Fruit fly (Drosophila melanogaster) whole organism, embryonic: ENCODE measurements around the gene sra.

Source experiments
- CG12769 ChIP-seq: fragments of 200-800 bp; sonication (Bioruptor generic); optimal IDR thresholded peaks from 2 replicates; lab custom pipeline; 2019; ENCODE audit warnings: missing biosample characterization, mild to moderate bottlenecking, missing genetic modification characterization, moderate library complexity
- CG15696 ChIP-seq: fragments of 200-800 bp; sonication (Bioruptor generic); optimal IDR thresholded peaks from 2 replicates; lab custom pipeline; 2019; ENCODE audit warnings: missing biosample characterization, mild to moderate bottlenecking, missing genetic modification characterization, moderate library complexity
- CG16813 ChIP-seq: fragments of 200-800 bp; sonication (Bioruptor generic); IDR thresholded peaks from 3 replicates; pipeline ENCODE4 v1.3.6; 2022; ENCODE audit warnings: missing biosample characterization, missing genetic modification characterization; ENCODE audit not compliant: partially characterized antibody
- CG2678 ChIP-seq: fragments of 200-800 bp; sonication (Bioruptor generic); optimal IDR thresholded peaks from 3 replicates; lab custom pipeline; 2019; ENCODE audit warnings: missing biosample characterization, mild to moderate bottlenecking, missing genetic modification characterization, moderate library complexity
- CG3065 ChIP-seq: fragments of 200-800 bp; sonication (Bioruptor generic); optimal IDR thresholded peaks from 2 replicates; lab custom pipeline; 2016; ENCODE audit warnings: missing biosample characterization, missing genetic modification characterization
- CG6689 ChIP-seq: fragments of 200-800 bp; sonication (Bioruptor generic); IDR thresholded peaks from 2 replicates; pipeline ENCODE4 v1.3.6; 2022; ENCODE audit warnings: missing biosample characterization, missing genetic modification characterization
- CG6791 ChIP-seq: fragments of 200-800 bp; sonication (Bioruptor generic); IDR thresholded peaks from 3 replicates; pipeline ENCODE4 v1.3.6; 2022; ENCODE audit warnings: missing biosample characterization, missing genetic modification characterization; ENCODE audit not compliant: partially characterized antibody
- CG9609 ChIP-seq: fragments of 200-800 bp; sonication (Bioruptor generic); optimal IDR thresholded peaks from 3 replicates; lab custom pipeline; 2016; ENCODE audit warnings: missing biosample characterization, missing genetic modification characterization
- HLHmδ ChIP-seq: fragments of 200-800 bp; sonication (Bioruptor generic); optimal IDR thresholded peaks from 2 replicates; lab custom pipeline; 2018; ENCODE audit warnings: missing biosample characterization, mild to moderate bottlenecking, missing genetic modification characterization, moderate library complexity
- HmgD ChIP-seq: fragments of 200-800 bp; sonication (Bioruptor generic); optimal IDR thresholded peaks from 3 replicates; lab custom pipeline; 2016; ENCODE audit warnings: missing biosample characterization, missing genetic modification characterization
- Jarid2 ChIP-seq: fragments of 200-800 bp; sonication (Bioruptor generic); optimal IDR thresholded peaks from 3 replicates; lab custom pipeline; 2017; ENCODE audit warnings: mild to moderate bottlenecking, missing biosample characterization, missing genetic modification reagents, missing genetic modification characterization
- Kr ChIP-seq: fragments of 200-800 bp; sonication (Bioruptor generic); optimal IDR thresholded peaks from 2 replicates; lab custom pipeline; 2017; ENCODE audit warnings: missing biosample characterization, mild to moderate bottlenecking, missing genetic modification characterization
- Lim3 ChIP-seq: fragments of 200-800 bp; sonication (Bioruptor generic); IDR thresholded peaks from 2 replicates; pipeline ENCODE4 v1.3.6; 2022; ENCODE audit warnings: missing biosample characterization, missing genetic modification characterization
- Med ChIP-seq: fragments of 200-800 bp; sonication (Bioruptor generic); peaks from one replicate; lab custom pipeline; 2016; ENCODE audit warnings: missing biosample characterization, missing genetic modification characterization, mild to moderate bottlenecking, inconsistent platforms, moderate library complexity
- Opbp ChIP-seq: fragments of 200-800 bp; sonication (Bioruptor generic); IDR thresholded peaks from 3 replicates; pipeline ENCODE4 v1.3.6; 2022; ENCODE audit warnings: missing biosample characterization, missing genetic modification characterization; ENCODE audit not compliant: partially characterized antibody
- Sox100B ChIP-seq: fragments of 200-800 bp; sonication (Bioruptor generic); optimal IDR thresholded peaks from 3 replicates; lab custom pipeline; 2018; ENCODE audit warnings: missing biosample characterization, mild to moderate bottlenecking, missing genetic modification characterization
- Sry-δ ChIP-seq: fragments of 200-800 bp; sonication (Bioruptor generic); optimal IDR thresholded peaks from 2 replicates; lab custom pipeline; 2016; ENCODE audit warnings: missing biosample characterization, missing genetic modification characterization
- Taf1 ChIP-seq: fragments of 200-800 bp; sonication (Bioruptor generic); IDR thresholded peaks from 2 replicates; pipeline ENCODE4 v1.3.6; 2022; ENCODE audit warnings: missing biosample characterization, missing genetic modification characterization
- Vsx1 ChIP-seq: fragments of 200-800 bp; sonication (Bioruptor generic); optimal IDR thresholded peaks from 2 replicates; lab custom pipeline; 2017; ENCODE audit warnings: missing biosample characterization, mild to moderate bottlenecking, missing genetic modification characterization, missing genetic modification reagents
- abd-A ChIP-seq: fragments of 200-800 bp; sonication (Bioruptor generic); optimal IDR thresholded peaks from 3 replicates; lab custom pipeline; 2019; ENCODE audit warnings: missing biosample characterization, mild to moderate bottlenecking, missing genetic modification characterization, moderate library complexity
- ara ChIP-seq: fragments of 200-800 bp; sonication (Bioruptor generic); IDR thresholded peaks from 2 replicates; pipeline ENCODE4 v1.3.6; 2022; ENCODE audit warnings: missing biosample characterization, missing genetic modification characterization
- cad ChIP-seq: fragments of >200 bp; optimal IDR thresholded peaks from 2 replicates; lab custom pipeline; 2017; ENCODE audit warnings: missing biosample characterization, missing genetic modification characterization
- cato ChIP-seq: fragments of 200-800 bp; sonication (Bioruptor generic); optimal IDR thresholded peaks from 2 replicates; lab custom pipeline; 2016; ENCODE audit warnings: missing biosample characterization, missing genetic modification characterization, borderline replicate concordance
- cg ChIP-seq: fragments of 200-800 bp; sonication (Bioruptor generic); optimal IDR thresholded peaks from 3 replicates; lab custom pipeline; 2019; ENCODE audit warnings: missing biosample characterization, mild to moderate bottlenecking, missing genetic modification characterization, moderate library complexity
- cwo ChIP-seq: fragments of 200-800 bp; sonication (Bioruptor generic); optimal IDR thresholded peaks from 3 replicates; lab custom pipeline; 2017; ENCODE audit warnings: missing biosample characterization, missing genetic modification characterization, mild to moderate bottlenecking, moderate library complexity, missing genetic modification reagents
- dmrt11E ChIP-seq: fragments of 200-800 bp; sonication (Bioruptor generic); optimal IDR thresholded peaks from 3 replicates; lab custom pipeline; 2018; ENCODE audit warnings: missing biosample characterization, mild to moderate bottlenecking, missing genetic modification characterization, moderate library complexity
- eve ChIP-seq, 2 experiments: fragments of >200 bp; optimal IDR thresholded peaks; 2 replicates each; lab custom pipeline; 2017; ENCODE audit warnings: missing biosample characterization in 2 of 2, missing genetic modification characterization in 2 of 2
- exex ChIP-seq: fragments of 200-800 bp; sonication (Bioruptor generic); optimal IDR thresholded peaks from 4 replicates; lab custom pipeline; 2018; ENCODE audit warnings: missing biosample characterization, mild to moderate bottlenecking, missing genetic modification characterization, moderate library complexity
- grau ChIP-seq: fragments of 200-800 bp; optimal IDR thresholded peaks from 3 replicates; lab custom pipeline; 2019; ENCODE audit warnings: missing biosample characterization, mild to moderate bottlenecking, missing genetic modification characterization, moderate library complexity
- gro ChIP-seq: fragments of 200-800 bp; sonication (Bioruptor generic); optimal IDR thresholded peaks from 2 replicates; lab custom pipeline; 2016; ENCODE audit warnings: missing biosample characterization, missing genetic modification characterization
- kni ChIP-seq: fragments of 200-800 bp; sonication (Bioruptor generic); optimal IDR thresholded peaks from 3 replicates; lab custom pipeline; 2017; ENCODE audit warnings: mild to moderate bottlenecking, missing biosample characterization, missing genetic modification reagents, missing genetic modification characterization
- nom ChIP-seq: fragments of 200-800 bp; sonication (Bioruptor generic); optimal IDR thresholded peaks from 2 replicates; lab custom pipeline; 2017; ENCODE audit warnings: missing biosample characterization, missing genetic modification characterization, mild to moderate bottlenecking, moderate library complexity, missing genetic modification reagents
- pnt ChIP-seq: fragments of 200-800 bp; sonication (Bioruptor generic); optimal IDR thresholded peaks from 3 replicates; lab custom pipeline; 2016; ENCODE audit warnings: missing biosample characterization, missing genetic modification characterization
- salm ChIP-seq: fragments of 200-800 bp; sonication (Bioruptor generic); optimal IDR thresholded peaks from 2 replicates; lab custom pipeline; 2018; ENCODE audit warnings: missing biosample characterization, mild to moderate bottlenecking, missing genetic modification characterization
- sc ChIP-seq, 3 experiments: fragments of >200 bp in 2 of 3; fragments of 200-800 bp in 1 of 3; sonication (Bioruptor generic) in 1 of 3; optimal IDR thresholded peaks; 2 replicates in 2 of 3; 3 replicates in 1 of 3; lab custom pipeline; 2017; ENCODE audit warnings: mild to moderate bottlenecking in 1 of 3, missing biosample characterization in 1 of 3, missing genetic modification characterization in 1 of 3, missing genetic modification reagents in 1 of 3
- scrt ChIP-seq: fragments of 200-800 bp; sonication (Bioruptor generic); optimal IDR thresholded peaks from 2 replicates; lab custom pipeline; 2018; ENCODE audit warnings: missing biosample characterization, mild to moderate bottlenecking, missing genetic modification characterization, moderate library complexity
- sd ChIP-seq: fragments of 200-800 bp; sonication (Bioruptor generic); optimal IDR thresholded peaks from 3 replicates; lab custom pipeline; 2018; ENCODE audit warnings: missing biosample characterization, mild to moderate bottlenecking, missing genetic modification characterization, moderate library complexity
- sens ChIP-seq: fragments of 200-800 bp; sonication (Bioruptor generic); peaks from one replicate; lab custom pipeline; 2016; ENCODE audit warnings: missing biosample characterization, missing genetic modification characterization
- slbo ChIP-seq: fragments of 200-800 bp; sonication (Bioruptor generic); IDR thresholded peaks from 2 replicates; pipeline ENCODE4 v1.3.6; 2022; ENCODE audit warnings: missing biosample characterization, missing genetic modification characterization
- sqz ChIP-seq: fragments of 200-800 bp; sonication (Bioruptor generic); optimal IDR thresholded peaks from 3 replicates; lab custom pipeline; 2018; ENCODE audit warnings: missing biosample characterization, mild to moderate bottlenecking, missing genetic modification characterization
- tll ChIP-seq, 2 experiments: fragments of 200-800 bp in 1 of 2; fragments of >200 bp in 1 of 2; sonication (Bioruptor generic) in 1 of 2; optimal IDR thresholded peaks; 2 replicates each; lab custom pipeline; 2017 to 2019; ENCODE audit warnings: missing biosample characterization in 2 of 2, missing genetic modification characterization in 2 of 2, mild to moderate bottlenecking in 1 of 2, moderate library complexity in 1 of 2
- tna ChIP-seq: fragments of 200-800 bp; sonication (Bioruptor generic); IDR thresholded peaks from 2 replicates; pipeline ENCODE4 v1.3.6; 2022; ENCODE audit warnings: missing biosample characterization, missing genetic modification characterization; ENCODE audit not compliant: partially characterized antibody
- trem ChIP-seq: fragments of 200-800 bp; optimal IDR thresholded peaks from 3 replicates; lab custom pipeline; 2019; ENCODE audit warnings: missing biosample characterization, mild to moderate bottlenecking, missing genetic modification characterization, moderate library complexity
- ttk ChIP-seq: fragments of 200-800 bp; sonication (Bioruptor generic); IDR thresholded peaks from 2 replicates; pipeline ENCODE4 v2.1.2; 2022; ENCODE audit warnings: missing biosample characterization, missing genetic modification characterization
- twi ChIP-seq: fragments of 200-800 bp; optimal IDR thresholded peaks from 2 replicates; lab custom pipeline; 2019; ENCODE audit warnings: missing biosample characterization, mild to moderate bottlenecking, missing genetic modification characterization, moderate library complexity
- vfl ChIP-seq: fragments of 200-800 bp; sonication (Bioruptor generic); optimal IDR thresholded peaks from 2 replicates; lab custom pipeline; 2016; ENCODE audit warnings: missing biosample characterization, missing genetic modification characterization
- zen ChIP-seq: fragments of 200-800 bp; sonication (Bioruptor generic); optimal IDR thresholded peaks from 3 replicates; lab custom pipeline; 2018; ENCODE audit warnings: missing biosample characterization, mild to moderate bottlenecking, missing genetic modification characterization, moderate library complexity

Gene sra

DNA sequence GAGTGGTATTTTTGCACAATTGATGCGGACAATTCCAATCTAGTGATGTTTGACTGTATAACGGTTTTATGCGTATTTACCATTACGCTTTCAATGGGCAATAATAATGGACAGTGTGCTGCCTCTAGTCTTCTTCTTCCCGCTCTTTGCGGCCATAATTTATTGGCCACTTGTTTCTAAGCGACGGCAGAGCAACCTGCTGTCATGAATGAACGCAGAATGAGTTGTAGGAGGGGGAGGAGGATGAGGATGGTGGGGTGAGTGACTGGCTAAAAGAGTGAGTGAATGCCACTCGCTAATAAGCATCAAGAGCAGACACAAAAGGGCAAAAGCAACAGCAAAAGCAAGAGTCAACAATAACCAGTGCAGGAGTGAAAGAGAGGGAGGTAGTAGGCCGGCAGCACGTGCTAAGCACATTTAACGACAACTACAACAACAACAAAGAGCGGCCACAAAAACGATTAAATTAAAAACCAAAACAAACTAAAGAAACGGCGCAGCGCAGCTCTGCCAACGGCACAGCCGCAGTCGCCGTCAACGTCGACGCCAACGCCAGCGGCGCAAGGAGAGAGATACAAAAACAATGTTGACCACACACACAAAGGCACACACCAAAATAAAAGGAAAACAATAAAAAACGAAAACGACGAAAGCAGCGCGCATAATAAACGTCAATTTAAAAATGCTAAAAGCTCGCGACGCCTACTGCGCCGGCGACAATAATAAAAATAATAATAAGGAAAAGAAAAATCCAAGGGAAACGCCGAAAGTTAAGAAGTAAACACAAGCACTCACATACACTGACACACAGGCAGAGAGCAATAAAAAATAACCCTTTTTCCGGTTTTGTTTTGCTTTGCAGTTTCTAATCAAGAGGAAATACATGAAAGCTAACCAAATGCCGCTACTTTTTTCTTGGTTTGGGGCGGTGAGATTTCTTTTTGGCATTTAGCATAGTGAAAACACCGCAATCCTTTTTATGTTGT, 42.2 kb downstream of the sra start (continued):
- no peak for TF ChIP-seq Sry-δ (GFP tag; lab: Kevin White, UChicago)
- no peak for TF ChIP-seq CG6791 (GFP tag; lab: Robert Waterston, UW)
- peak; percentile 20 for TF ChIP-seq Jarid2 (GFP tag; lab: Kevin White, UChicago)
- TF ChIP-seq slbo, result no peak
- TF ChIP-seq tna (GFP tag; lab: Robert Waterston, UW), result no peak
- TF ChIP-seq scrt, result peak; percentile 79
- TF ChIP-seq twi (tag; lab: Kevin White, UChicago), result peak; percentile 92
- TF ChIP-seq trem, result no peak
- no peak for TF ChIP-seq CG9609
- no peak for TF ChIP-seq sc (optimal IDR thresholded peaks at IDR 0.05; lab: Kevin White, UChicago)
- TF ChIP-seq sc (GFP tag; optimal IDR thresholded peaks at IDR 0.05; lab: Kevin White, UChicago), result no peak
- TF ChIP-seq Sox100B (GFP tag; lab: Kevin White, UChicago), result no peak
- TF ChIP-seq zen, result no peak
- peak; percentile 59 for TF ChIP-seq kni (GFP tag; lab: Kevin White, UChicago)
- TF ChIP-seq grau (tag; lab: Kevin White, UChicago), result peak; percentile 51
- TF ChIP-seq dmrt11E (tag; lab: Kevin White, UChicago), result no peak
- TF ChIP-seq salm, result no peak
- peak; percentile 12 for TF ChIP-seq cad (GFP tag; lab: Kevin White, UChicago)
- TF ChIP-seq cato, result no peak
- TF ChIP-seq pnt (GFP tag; lab: Kevin White, UChicago), result no peak
- TF ChIP-seq ara, result no peak
- peak; percentile 18 for TF ChIP-seq Vsx1 (GFP tag; lab: Kevin White, UChicago)
- TF ChIP-seq gro (GFP tag; lab: Kevin White, UChicago), result peak; percentile 53
- peak in 1 of 2 experiments; percentile 7 for TF ChIP-seq tll (GFP tag; optimal IDR thresholded peaks at IDR 0.05; lab: Kevin White, UChicago)
- no peak for TF ChIP-seq CG3065 (GFP tag; lab: Kevin White, UChicago)
- TF ChIP-seq CG15696 (tag; lab: Kevin White, UChicago), result no peak
- no peak for TF ChIP-seq CG6689 (GFP tag; lab: Robert Waterston, UW)
- peak in 1 of 2 experiments; percentile 73 for TF ChIP-seq eve (GFP tag; optimal IDR thresholded peaks at IDR 0.05; lab: Kevin White, UChicago)
- peak; percentile 90 for TF ChIP-seq abd-A (tag; lab: Kevin White, UChicago)
- TF ChIP-seq Kr (GFP tag; lab: Kevin White, UChicago), result peak; percentile 37
- TF ChIP-seq HLHmδ, result peak; percentile 36
- TF ChIP-seq exex, result peak; percentile 12
- peak; percentile 23 for TF ChIP-seq CG12769 (tag; lab: Kevin White, UChicago)
- no peak for TF ChIP-seq Opbp (GFP tag; lab: Robert Waterston, UW)
- TF ChIP-seq sqz (GFP tag; lab: Kevin White, UChicago), result peak; percentile 14
- no peak for TF ChIP-seq Taf1 (GFP tag; lab: Robert Waterston, UW)
- peak; percentile 7 for TF ChIP-seq sd (tag; lab: Kevin White, UChicago)
- peak; percentile 60 for TF ChIP-seq cg (GFP tag; lab: Kevin White, UChicago)
- peak; percentile 72 for TF ChIP-seq sens (GFP tag; lab: Kevin White, UChicago)
- TF ChIP-seq vfl (GFP tag; lab: Kevin White, UChicago), result no peak
- TF ChIP-seq HmgD (GFP tag; lab: Kevin White, UChicago), result no peak
- TF ChIP-seq nom (GFP tag; lab: Kevin White, UChicago), result peak; percentile 76
- no peak for TF ChIP-seq Lim3 (GFP tag; lab: Robert Waterston, UW)
- TF ChIP-seq cwo (GFP tag; lab: Kevin White, UChicago), result peak; percentile 99
- TF ChIP-seq CG2678, result peak; percentile 10
- no peak for TF ChIP-seq CG16813 (GFP tag; lab: Robert Waterston, UW)
- no peak for TF ChIP-seq ttk (GFP tag; lab: Robert Waterston, UW)
- TF ChIP-seq Med (GFP tag; lab: Kevin White, UChicago), result peak; percentile 80
